Worm (Caenorhabditis elegans): Measurements from ENCODE around the gene T15H9.5.

DNA sequence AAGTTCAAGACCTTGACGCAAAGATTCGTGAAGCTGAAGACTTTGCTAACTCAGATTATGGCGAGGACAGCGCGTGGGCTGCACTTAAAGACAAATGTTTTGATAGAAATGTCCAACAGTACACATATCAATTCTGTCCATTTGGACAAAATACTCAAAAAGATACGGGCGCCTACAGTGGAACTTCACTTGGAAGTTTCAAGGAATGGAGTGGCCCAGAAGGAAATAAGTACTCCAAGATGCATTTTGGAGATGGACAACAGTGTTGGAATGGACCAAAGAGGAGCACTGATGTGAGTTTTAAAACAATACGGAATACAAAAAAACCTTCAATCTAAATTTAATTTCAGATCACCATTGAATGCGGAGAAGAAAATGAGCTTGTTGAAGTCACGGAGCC is 14.7 kb upstream of the T15H9.5 start:
- no peak for TF ChIP-seq nhr-12 (tag; optimal IDR thresholded peaks at IDR 0.05)
- no peak for TF ChIP-seq unc-39 (tag; optimal IDR thresholded peaks at IDR 0.05)
- TF ChIP-seq mab-5 (tag; optimal IDR thresholded peaks at IDR 0.05): no peak
- no peak for TF ChIP-seq ama-1 (optimal IDR thresholded peaks at IDR 0.05)

Measured in whole organism, L2 larva.